Fruit fly (Drosophila melanogaster) whole organism, wandering third instar larva: ENCODE measurements around the gene Or22a.

Experiments
- N ChIP-seq: fragments of >200 bp; optimal IDR thresholded peaks from 2 replicates; lab custom pipeline; 2018; ENCODE audit warnings: missing biosample characterization, missing external identifiers, missing genetic modification characterization
- pan ChIP-seq: fragments of >200 bp; optimal IDR thresholded peaks from 2 replicates; lab custom pipeline; 2017
- psq ChIP-seq: fragments of 200-800 bp; sonication (Bioruptor generic); optimal IDR thresholded peaks from 3 replicates; lab custom pipeline; 2017; ENCODE audit warnings: missing biosample characterization, mild to moderate bottlenecking, missing genetic modification characterization, moderate library complexity

- TF ChIP-seq N (GFP tag; lab: Kevin White, UChicago) (no peak), pan (no peak), psq (no peak)
Measured at dm6 chr2L:1559811-1560501, 39.7 kb downstream of the Or22a start.
